Worm (Caenorhabditis elegans): ENCODE data around the gene zipt-13.

ce11 chrX:10238146-10238749, 1.5 kb upstream of the zipt-13 start:
- TF ChIP-seq ets-7 (tag; optimal IDR thresholded peaks at IDR 0.05) (no peak), ama-1 (optimal IDR thresholded peaks at IDR 0.05) (no peak), flt-1 (GFP tag; IDR thresholded peaks at IDR 0.05) (no peak), sea-1 (GFP tag; conservative IDR thresholded peaks at IDR 0.05) (no peak), pes-1 (GFP tag; IDR thresholded peaks at IDR 0.05) (no peak), hmg-4 (GFP tag; optimal IDR thresholded peaks at IDR 0.05) (no peak), F13C5.2 (tag; optimal IDR thresholded peaks at IDR 0.05) (no peak), tra-4 (tag; optimal IDR thresholded peaks at IDR 0.05) (no peak)
